Worm (Caenorhabditis elegans): Measurements from ENCODE around the gene mab-10.

mab-10 gene

ce11 chrII:10541923-10542486, 14.1 kb downstream of the mab-10 start, which contains the start of gene pro-1:
TSS of gene pro-1 (minus strand) at chrII:10541996.
- TF ChIP-seq ama-1 (optimal IDR thresholded peaks at IDR 0.05) (peak; percentile 98), mep-1 (tag; optimal IDR thresholded peaks at IDR 0.05) (peak; percentile 87), blmp-1 (tag; optimal IDR thresholded peaks at IDR 0.05) (peak; percentile 64), alr-1 (tag; optimal IDR thresholded peaks at IDR 0.05; ENCODE audit: borderline replicate concordance) (no peak), nhr-237 (tag; optimal IDR thresholded peaks at IDR 0.05) (no peak), ces-1 (GFP tag; optimal IDR thresholded peaks at IDR 0.05) (no peak), efl-1 (optimal IDR thresholded peaks at IDR 0.05) (peak; percentile 64 to 76), efl-1 (GFP tag; optimal IDR thresholded peaks at IDR 0.05 in 1 of 2) (peak; percentile 70 to 98), fos-1 (tag; optimal IDR thresholded peaks at IDR 0.05) (no peak), nhr-85 (tag) (peak; percentile 84), ztf-11 (tag; optimal IDR thresholded peaks at IDR 0.05) (peak in 1 of 2 experiments; percentile 62), aly-2 (tag; optimal IDR thresholded peaks at IDR 0.05) (peak; percentile 89), unc-86 (tag; optimal IDR thresholded peaks at IDR 0.05) (peak; percentile 60), sox-4 (tag; optimal IDR thresholded peaks at IDR 0.05) (no peak), ceh-63 (GFP tag; optimal IDR thresholded peaks at IDR 0.05) (no peak), nhr-84 (tag; optimal IDR thresholded peaks at IDR 0.05) (no peak), C04F5.9 (tag; optimal IDR thresholded peaks at IDR 0.05) (peak; percentile 19), lin-35 (GFP tag; optimal IDR thresholded peaks at IDR 0.05) (peak; percentile 66 to 83), zip-4 (GFP tag; optimal IDR thresholded peaks at IDR 0.05) (no peak), nhr-47 (tag; optimal IDR thresholded peaks at IDR 0.05) (peak; percentile 88), elt-2 (tag; optimal IDR thresholded peaks at IDR 0.05) (peak; percentile 50), fkh-8 (tag; optimal IDR thresholded peaks at IDR 0.05) (peak; percentile 46), pag-3 (tag; optimal IDR thresholded peaks at IDR 0.05; ENCODE audit: borderline replicate concordance, insufficient read depth) (peak; percentile 48), sptf-1 (tag; optimal IDR thresholded peaks at IDR 0.05) (no peak), hlh-4 (tag; optimal IDR thresholded peaks at IDR 0.05) (no peak), unc-30 (tag; optimal IDR thresholded peaks at IDR 0.05) (no peak), snu-23 (GFP tag; optimal IDR thresholded peaks at IDR 0.05) (peak; percentile 84), ceh-82 (tag; optimal IDR thresholded peaks at IDR 0.05) (peak in 2 of 3 experiments; percentile 27 to 67), C16A3.4 (tag; optimal IDR thresholded peaks at IDR 0.05) (peak; percentile 75), swsn-7 (tag; optimal IDR thresholded peaks at IDR 0.05) (peak; percentile 70), aha-1 (tag; optimal IDR thresholded peaks at IDR 0.05) (no peak), hlh-17 (GFP tag; optimal IDR thresholded peaks at IDR 0.05; ENCODE audit: borderline replicate concordance) (no peak), unc-62 (GFP tag; optimal IDR thresholded peaks at IDR 0.05) (no peak), ztf-4 (tag; optimal IDR thresholded peaks at IDR 0.05) (peak; percentile 92), nhr-90 (tag; optimal IDR thresholded peaks at IDR 0.05; ENCODE audit: poor library complexity) (peak; percentile 88), mef-2 (tag; optimal IDR thresholded peaks at IDR 0.05) (no peak), hpl-2 (GFP tag; optimal IDR thresholded peaks at IDR 0.05) (no peak), nhr-28 (tag; optimal IDR thresholded peaks at IDR 0.05) (no peak), nhr-19 (GFP tag; conservative IDR thresholded peaks at IDR 0.05) (peak; percentile 79), unc-130 (tag; optimal IDR thresholded peaks at IDR 0.05) (peak; percentile 62), fkh-4 (tag; optimal IDR thresholded peaks at IDR 0.05; ENCODE audit: borderline replicate concordance) (peak; percentile 4), ceh-88 (GFP tag; IDR thresholded peaks at IDR 0.05) (peak; percentile 85), rnt-1 (tag; optimal IDR thresholded peaks at IDR 0.05) (peak; percentile 81), ceh-90 (tag; optimal IDR thresholded peaks at IDR 0.05) (no peak), dpl-1 (GFP tag; optimal IDR thresholded peaks at IDR 0.05) (peak; percentile 53 to 76 (median 67)), nhr-12 (tag; optimal IDR thresholded peaks at IDR 0.05) (no peak), tlp-1 (tag; optimal IDR thresholded peaks at IDR 0.05) (no peak), irx-1 (tag; optimal IDR thresholded peaks at IDR 0.05) (peak; percentile 80), lin-15B (tag; optimal IDR thresholded peaks at IDR 0.05) (no peak), efl-3 (GFP tag; optimal IDR thresholded peaks at IDR 0.05) (no peak), lir-3 (tag; optimal IDR thresholded peaks at IDR 0.05; ENCODE audit: poor library complexity) (peak; percentile 28), egl-27 (tag; optimal IDR thresholded peaks at IDR 0.05) (no peak), C34B4.2 (tag; optimal IDR thresholded peaks at IDR 0.05) (no peak)

Data from whole organism, L1 larva.